Worm (Caenorhabditis elegans) whole organism, L4 larva: ENCODE results near the gene C32D5.12.

ENCODE experiments used
- D1046.2 ChIP-seq: fragments of 200-800 bp; sonication (Bioruptor generic); IDR thresholded peaks from 2 replicates; pipeline ENCODE4 v1.3.6; 2022; ENCODE audit warnings: missing genetic modification characterization, missing compliant biosample characterization
- F10B5.3 ChIP-seq: sonication (generic microtip); optimal IDR thresholded peaks from 2 replicates; lab custom pipeline; 2016; ENCODE audit warnings: mild to moderate bottlenecking, missing genetic modification characterization, missing compliant biosample characterization
- F37D6.2 ChIP-seq: sonication (generic microtip); optimal IDR thresholded peaks from 2 replicates; lab custom pipeline; 2016; ENCODE audit warnings: mild to moderate bottlenecking, missing genetic modification characterization, missing compliant biosample characterization
- F44E2.7 ChIP-seq: fragments of 200-800 bp; sonication (Bioruptor generic); IDR thresholded peaks from 2 replicates; pipeline ENCODE4 v2.1.2; 2022; ENCODE audit warnings: missing genetic modification characterization, missing compliant biosample characterization
- F49E8.2 ChIP-seq: sonication (generic microtip); optimal IDR thresholded peaks from 2 replicates; lab custom pipeline; 2016; ENCODE audit warnings: missing compliant biosample characterization, mild to moderate bottlenecking, missing genetic modification characterization, borderline replicate concordance
- R02D3.7 ChIP-seq: fragments of 150-350 bp; sonication (generic microtip); optimal IDR thresholded peaks from 3 replicates; lab custom pipeline; 2014; ENCODE audit warnings: missing biosample characterization, missing genetic modification characterization
- T26A8.4 ChIP-seq: fragments of 200-800 bp; sonication (Bioruptor generic); IDR thresholded peaks from 2 replicates; pipeline ENCODE4 v1.3.6; 2022; ENCODE audit warnings: missing genetic modification characterization, missing compliant biosample characterization
- Y105C5A.15 ChIP-seq: fragments of 200-800 bp; sonication (Bioruptor generic); IDR thresholded peaks from 2 replicates; pipeline ENCODE4 v1.3.6; 2022; ENCODE audit warnings: missing genetic modification characterization, missing compliant biosample characterization
- Y48G9A.11 ChIP-seq: fragments of 200-800 bp; sonication (Bioruptor generic); IDR thresholded peaks from 2 replicates; pipeline ENCODE4 v1.3.6; 2022; ENCODE audit warnings: missing genetic modification reagents, missing genetic modification characterization, missing compliant biosample characterization
- Y75B8A.6 ChIP-seq: fragments of 200-800 bp; sonication (Bioruptor generic); IDR thresholded peaks from 2 replicates; pipeline ENCODE4 v1.3.6; 2022; ENCODE audit warnings: missing genetic modification reagents, missing genetic modification characterization, missing compliant biosample characterization
- ZK337.2 ChIP-seq: fragments of 200-800 bp; sonication (Bioruptor generic); IDR thresholded peaks from 2 replicates; pipeline ENCODE4 v1.3.6; 2022; ENCODE audit warnings: missing genetic modification reagents, missing genetic modification characterization, missing compliant biosample characterization
- ZK546.5 ChIP-seq, 2 experiments: sonication (generic microtip); optimal IDR thresholded peaks; 2 replicates each; lab custom pipeline; 2017; ENCODE audit warnings: missing biosample characterization in 2 of 2, missing genetic modification characterization in 2 of 2
- aha-1 ChIP-seq: fragments of 150-350 bp; peaks from one replicate; lab custom pipeline; 2014; ENCODE audit warnings: missing biosample characterization, missing genetic modification characterization
- attf-4 ChIP-seq: sonication (generic microtip); optimal IDR thresholded peaks from 3 replicates; lab custom pipeline; 2017; ENCODE audit warnings: missing biosample characterization, missing genetic modification characterization
- ceh-28 ChIP-seq: fragments of 150-350 bp; optimal IDR thresholded peaks from 2 replicates; lab custom pipeline; 2014; ENCODE audit warnings: missing biosample characterization, missing genetic modification reagents, missing genetic modification characterization
- ceh-44 ChIP-seq: fragments of 200-800 bp; sonication (Bioruptor generic); IDR thresholded peaks from 2 replicates; pipeline ENCODE4 v1.3.6; 2022; ENCODE audit warnings: missing genetic modification reagents, missing genetic modification characterization, missing compliant biosample characterization
- ceh-62 ChIP-seq: sonication (generic microtip); optimal IDR thresholded peaks from 2 replicates; lab custom pipeline; 2017; ENCODE audit warnings: missing biosample characterization, missing genetic modification characterization
- cey-2 ChIP-seq: sonication (generic microtip); optimal IDR thresholded peaks from 3 replicates; lab custom pipeline; 2017; ENCODE audit warnings: missing genetic modification characterization, mild to moderate bottlenecking, missing compliant biosample characterization, antibody characterized with exemption, borderline replicate concordance; ENCODE audit not compliant: insufficient read depth
- ctbp-1 ChIP-seq: fragments of 200-800 bp; sonication (Bioruptor generic); IDR thresholded peaks from 2 replicates; pipeline ENCODE4 v1.3.6; 2022; ENCODE audit warnings: missing genetic modification reagents, missing genetic modification characterization, missing compliant biosample characterization
- dmd-6 ChIP-seq: fragments of 200-800 bp; sonication (Bioruptor generic); IDR thresholded peaks from 2 replicates; pipeline ENCODE4 v1.3.6; 2022; ENCODE audit warnings: missing genetic modification reagents, missing genetic modification characterization, missing compliant biosample characterization
- dmd-9 ChIP-seq: fragments of 200-800 bp; sonication (Bioruptor generic); IDR thresholded peaks from 2 replicates; pipeline ENCODE4 v1.3.6; 2022; ENCODE audit warnings: missing genetic modification reagents, missing genetic modification characterization, missing compliant biosample characterization
- dve-1 ChIP-seq: sonication (generic microtip); optimal IDR thresholded peaks from 2 replicates; lab custom pipeline; 2017; ENCODE audit warnings: antibody characterized with exemption, mild to moderate bottlenecking, missing genetic modification characterization, missing compliant biosample characterization; ENCODE audit not compliant: insufficient read depth
- egl-43 ChIP-seq: fragments of 200-800 bp; sonication (Bioruptor generic); IDR thresholded peaks from 2 replicates; pipeline ENCODE4 v1.3.6; 2022; ENCODE audit warnings: missing genetic modification reagents, missing genetic modification characterization, missing compliant biosample characterization
- hif-1 ChIP-seq, 2 experiments: sonication (generic microtip); optimal IDR thresholded peaks; 2 replicates each; lab custom pipeline; 2016 to 2017; ENCODE audit warnings: missing compliant biosample characterization in 2 of 2, missing genetic modification characterization in 2 of 2, missing genetic modification reagents in 2 of 2, missing genotype in 2 of 2, mild to moderate bottlenecking in 1 of 2
- hlh-30 ChIP-seq: sonication (generic microtip); optimal IDR thresholded peaks from 2 replicates; lab custom pipeline; 2017; ENCODE audit warnings: antibody characterized with exemption, mild to moderate bottlenecking, missing genetic modification characterization, missing compliant biosample characterization; ENCODE audit not compliant: insufficient read depth
- hmg-1.1 ChIP-seq: fragments of 200-800 bp; sonication (Bioruptor generic); IDR thresholded peaks from 2 replicates; pipeline ENCODE4 v1.3.6; 2022; ENCODE audit warnings: missing genetic modification reagents, missing genetic modification characterization, missing compliant biosample characterization
- lim-7 ChIP-seq: fragments of 200-800 bp; sonication (Bioruptor generic); IDR thresholded peaks from 2 replicates; pipeline ENCODE4 v1.3.6; 2022; ENCODE audit warnings: missing genetic modification characterization, missing compliant biosample characterization
- lin-13 ChIP-seq: fragments of 150-350 bp; optimal IDR thresholded peaks from 2 replicates; lab custom pipeline; 2014; ENCODE audit warnings: missing biosample characterization, missing genetic modification reagents, missing genetic modification characterization
- lin-38 ChIP-seq: fragments of 200-800 bp; sonication (Bioruptor generic); IDR thresholded peaks from 2 replicates; pipeline ENCODE4 v1.3.6; 2022; ENCODE audit warnings: missing genetic modification reagents, missing genetic modification characterization, missing compliant biosample characterization
- madf-9 ChIP-seq: fragments of 200-800 bp; sonication (Bioruptor generic); conservative IDR thresholded peaks from 2 replicates; pipeline ENCODE4 v1.3.6; 2022; ENCODE audit warnings: missing genetic modification reagents, missing genetic modification characterization, missing compliant biosample characterization
- mep-1 ChIP-seq: fragments of 150-350 bp; sonication (generic microtip); optimal IDR thresholded peaks from 3 replicates; lab custom pipeline; 2014; ENCODE audit warnings: missing biosample characterization, missing genetic modification characterization
- mxl-2 ChIP-seq: fragments of 200-800 bp; sonication (Bioruptor generic); conservative IDR thresholded peaks from 2 replicates; pipeline ENCODE4 v1.3.6; 2022; ENCODE audit warnings: missing genetic modification reagents, missing genetic modification characterization, missing compliant biosample characterization
- nhr-10 ChIP-seq: fragments of 150-350 bp; optimal IDR thresholded peaks from 2 replicates; lab custom pipeline; 2014; ENCODE audit warnings: missing biosample characterization, missing genetic modification characterization
- nhr-11 ChIP-seq: fragments of 150-350 bp; optimal IDR thresholded peaks from 2 replicates; lab custom pipeline; 2014; ENCODE audit warnings: missing biosample characterization, missing genetic modification characterization
- nhr-41 ChIP-seq: fragments of 200-800 bp; sonication (Bioruptor generic); IDR thresholded peaks from 2 replicates; pipeline ENCODE4 v1.3.6; 2022; ENCODE audit warnings: missing genetic modification reagents, missing genetic modification characterization, missing compliant biosample characterization
- nhr-42 ChIP-seq: fragments of 200-800 bp; sonication (Bioruptor generic); IDR thresholded peaks from 2 replicates; pipeline ENCODE4 v1.3.6; 2022; ENCODE audit warnings: missing genetic modification characterization, missing compliant biosample characterization
- nhr-6 ChIP-seq: fragments of 150-350 bp; optimal IDR thresholded peaks from 2 replicates; lab custom pipeline; 2014; ENCODE audit warnings: missing biosample characterization, missing genetic modification characterization
- pha-4 ChIP-seq, 2 experiments: fragments of 150-350 bp in 1 of 2; fragments of 200-800 bp in 1 of 2; sonication (Bioruptor generic) in 1 of 2; IDR thresholded peaks in 1 of 2; optimal IDR thresholded peaks in 1 of 2; 2 replicates each; pipeline versions ENCODE4 v1.3.6 to Lab custom; 2014 to 2022; ENCODE audit warnings: missing genetic modification characterization in 2 of 2, missing genetic modification reagents in 2 of 2, missing biosample characterization in 1 of 2, missing compliant biosample characterization in 1 of 2
- saeg-2 ChIP-seq: fragments of 200-800 bp; sonication (Bioruptor generic); IDR thresholded peaks from 2 replicates; pipeline ENCODE4 v1.3.6; 2022; ENCODE audit warnings: missing genetic modification reagents, missing genetic modification characterization, missing compliant biosample characterization
- snpc-4 ChIP-seq: fragments of 150-350 bp; optimal IDR thresholded peaks from 2 replicates; lab custom pipeline; 2014; ENCODE audit warnings: missing biosample characterization, missing genetic modification characterization
- tag-97 ChIP-seq: fragments of 200-800 bp; sonication (Bioruptor generic); IDR thresholded peaks from 2 replicates; pipeline ENCODE4 v1.3.6; 2022; ENCODE audit warnings: missing genetic modification characterization, missing compliant biosample characterization
- unc-39 ChIP-seq: sonication (generic microtip); optimal IDR thresholded peaks from 2 replicates; lab custom pipeline; 2017; ENCODE audit warnings: missing biosample characterization, missing genetic modification characterization
- vab-7 ChIP-seq: fragments of 200-800 bp; sonication (Bioruptor generic); IDR thresholded peaks from 2 replicates; pipeline ENCODE4 v1.3.6; 2022; ENCODE audit warnings: missing genetic modification reagents, missing genetic modification characterization, missing compliant biosample characterization
- zag-1 ChIP-seq: fragments of 150-350 bp; optimal IDR thresholded peaks from 2 replicates; lab custom pipeline; 2014; ENCODE audit warnings: missing biosample characterization, missing genetic modification characterization
- zfp-3 ChIP-seq: fragments of 200-800 bp; sonication (Bioruptor generic); conservative IDR thresholded peaks from 2 replicates; pipeline ENCODE4 v1.3.6; 2022; ENCODE audit warnings: missing genetic modification reagents, missing genetic modification characterization, missing compliant biosample characterization
- zip-11 ChIP-seq: fragments of 200-800 bp; sonication (Bioruptor generic); IDR thresholded peaks from 2 replicates; pipeline ENCODE4 v1.3.6; 2022; ENCODE audit warnings: missing genetic modification characterization, missing compliant biosample characterization
- zip-2 ChIP-seq: fragments of 150-350 bp; optimal IDR thresholded peaks from 2 replicates; lab custom pipeline; 2014; ENCODE audit warnings: missing biosample characterization, missing genetic modification characterization
- ztf-11 ChIP-seq: fragments of 150-350 bp; optimal IDR thresholded peaks from 2 replicates; lab custom pipeline; 2014; ENCODE audit warnings: missing biosample characterization, missing genetic modification characterization

C32D5.12 gene

DNA sequence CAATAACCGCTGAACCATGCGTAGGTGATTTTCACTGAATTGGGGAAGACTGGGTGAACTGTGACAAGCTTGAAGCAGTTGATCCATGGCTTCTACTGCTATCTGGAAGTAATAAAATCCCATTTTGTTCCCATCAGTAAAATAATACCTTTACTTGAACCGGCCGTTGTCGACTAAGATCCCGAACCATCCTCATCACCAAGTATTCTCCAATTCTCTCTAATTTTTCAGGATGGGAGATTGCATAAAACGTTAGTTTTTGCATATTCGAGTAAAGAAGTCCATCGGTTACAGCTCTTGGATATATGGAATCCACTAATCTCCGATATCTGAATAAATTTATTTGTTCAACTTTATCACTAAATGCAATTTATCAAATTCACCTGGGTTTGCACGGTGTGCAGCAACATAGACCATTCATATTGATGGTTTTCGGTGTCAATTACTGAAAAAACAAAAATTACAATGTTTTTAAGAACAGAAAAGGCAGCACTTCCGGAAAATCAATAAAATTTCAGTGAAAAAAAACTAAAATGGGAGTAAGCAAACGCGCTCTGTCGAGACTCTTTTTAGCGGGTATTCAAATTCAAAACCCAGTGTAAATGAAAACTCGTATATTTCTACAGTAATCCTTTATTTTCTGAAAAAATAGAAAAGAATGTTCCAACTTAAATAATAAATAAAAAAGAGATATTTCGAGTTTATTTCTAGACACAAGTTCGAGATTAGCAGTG is 38.0 kb downstream of the C32D5.12 start, which contains the start of gene efr-3 (continued):
- TF ChIP-seq dve-1: no peak
- TF ChIP-seq lin-38 (GFP tag; lab: Robert Waterston, UW): peak; percentile 93
- TF ChIP-seq egl-43 (GFP tag; lab: Robert Waterston, UW): no peak
- TF ChIP-seq dmd-9 (GFP tag; lab: Robert Waterston, UW): no peak
- TF ChIP-seq nhr-11 (tag; lab: Kevin White, UChicago): no peak
- TF ChIP-seq nhr-6 (tag; lab: Kevin White, UChicago): peak; percentile 23
- TF ChIP-seq mxl-2 (GFP tag; lab: Robert Waterston, UW): no peak
- TF ChIP-seq tag-97 (GFP tag; lab: Robert Waterston, UW): no peak
- TF ChIP-seq nhr-42: no peak
- no peak for TF ChIP-seq ceh-28
- TF ChIP-seq Y48G9A.11 (GFP tag; lab: Robert Waterston, UW): no peak
- no peak for TF ChIP-seq dmd-6
- TF ChIP-seq zip-2 (tag; lab: Kevin White, UChicago): no peak
- TF ChIP-seq pha-4 (GFP tag; IDR thresholded peaks at IDR 0.05; lab: Robert Waterston, UW): no peak
- no peak for TF ChIP-seq pha-4 (tag; optimal IDR thresholded peaks at IDR 0.05; lab: Kevin White, UChicago)
- no peak for TF ChIP-seq attf-4 (tag; lab: Kevin White, UChicago)
- TF ChIP-seq R02D3.7 (tag; lab: Kevin White, UChicago): no peak
- no peak for TF ChIP-seq T26A8.4 (GFP tag; lab: Robert Waterston, UW)
- no peak for TF ChIP-seq F44E2.7 (GFP tag; lab: Robert Waterston, UW)
- TF ChIP-seq F10B5.3 (tag; lab: Kevin White, UChicago): no peak
- TF ChIP-seq ZK546.5 (tag; optimal IDR thresholded peaks at IDR 0.05; lab: Kevin White, UChicago): no peak
- no peak for TF ChIP-seq ceh-62
- TF ChIP-seq zag-1 (tag; lab: Kevin White, UChicago): no peak
- TF ChIP-seq unc-39 (tag; lab: Kevin White, UChicago): no peak
- TF ChIP-seq Y105C5A.15 (GFP tag; lab: Robert Waterston, UW): no peak
- TF ChIP-seq snpc-4: no peak
- no peak for TF ChIP-seq lin-13 (GFP tag; lab: Kevin White, UChicago)
- TF ChIP-seq mep-1: no peak
- TF ChIP-seq madf-9: no peak
- no peak for TF ChIP-seq nhr-41
- TF ChIP-seq ZK337.2 (GFP tag; lab: Robert Waterston, UW): no peak
- no peak for TF ChIP-seq zip-11 (GFP tag; lab: Robert Waterston, UW)
- no peak for TF ChIP-seq F49E8.2 (tag; lab: Kevin White, UChicago)
- peak; percentile 88 for TF ChIP-seq aha-1 (tag; lab: Kevin White, UChicago)
- no peak for TF ChIP-seq hif-1 (tag; optimal IDR thresholded peaks at IDR 0.05; lab: Kevin White, UChicago)
- no peak for TF ChIP-seq lim-7
- TF ChIP-seq F37D6.2 (tag; lab: Kevin White, UChicago): no peak
- TF ChIP-seq saeg-2 (GFP tag; lab: Robert Waterston, UW): no peak
- peak; percentile 11 for TF ChIP-seq hlh-30 (tag; lab: Kevin White, UChicago)
- no peak for TF ChIP-seq zfp-3 (GFP tag; lab: Robert Waterston, UW)
- TF ChIP-seq ztf-11 (tag; lab: Kevin White, UChicago): no peak
- TF ChIP-seq ceh-44 (GFP tag; lab: Robert Waterston, UW): no peak
- 0 out of 2 replicates have a peak, but pooled peaks have one; percentile 16 for TF ChIP-seq hmg-1.1 (GFP tag; lab: Robert Waterston, UW)
- TF ChIP-seq vab-7 (GFP tag; lab: Robert Waterston, UW): no peak
- no peak for TF ChIP-seq cey-2
- no peak for TF ChIP-seq D1046.2 (GFP tag; lab: Robert Waterston, UW)
- no peak for TF ChIP-seq ctbp-1 (GFP tag; lab: Robert Waterston, UW)
- TF ChIP-seq nhr-10 (tag; lab: Kevin White, UChicago): no peak
- no peak for TF ChIP-seq Y75B8A.6 (GFP tag; lab: Robert Waterston, UW)
